Fruit fly (Drosophila melanogaster) whole organism, embryonic: ENCODE data around the gene CAH1.

Experiments
- BtbVII ChIP-seq: fragments of 200-800 bp; sonication (Bioruptor generic); optimal IDR thresholded peaks from 3 replicates; lab custom pipeline; 2017; ENCODE audit warnings: missing biosample characterization, mild to moderate bottlenecking, missing genetic modification characterization
- CG15073 ChIP-seq: fragments of 200-800 bp; sonication (Bioruptor generic); optimal IDR thresholded peaks from 2 replicates; lab custom pipeline; 2016; ENCODE audit warnings: missing biosample characterization, missing genetic modification characterization
- CG5953 ChIP-seq: fragments of 200-800 bp; sonication (Bioruptor generic); IDR thresholded peaks from 2 replicates; pipeline ENCODE4 v1.3.6; 2022; ENCODE audit warnings: missing biosample characterization, missing genetic modification characterization
- ac ChIP-seq: fragments of 200-800 bp; sonication (Bioruptor generic); optimal IDR thresholded peaks from 3 replicates; lab custom pipeline; 2017; ENCODE audit warnings: missing biosample characterization, mild to moderate bottlenecking, missing genetic modification characterization
- crol ChIP-seq: fragments of 200-800 bp; sonication (Bioruptor generic); IDR thresholded peaks from 2 replicates; pipeline ENCODE4 v1.3.6; 2022; ENCODE audit warnings: missing biosample characterization, missing genetic modification characterization

- TF ChIP-seq BtbVII (GFP tag; lab: Kevin White, UChicago) (no peak), CG5953 (GFP tag; lab: Robert Waterston, UW) (no peak), ac (no peak), CG15073 (GFP tag; lab: Kevin White, UChicago) (no peak), crol (no peak)
Observed at dm6 chr2L:13773697-13774096, 29.7 kb upstream of the CAH1 start, which contains the start of gene CG43376.
